Worm (Caenorhabditis elegans): ENCODE results near the gene dnj-25.

dnj-25 gene

DNA sequence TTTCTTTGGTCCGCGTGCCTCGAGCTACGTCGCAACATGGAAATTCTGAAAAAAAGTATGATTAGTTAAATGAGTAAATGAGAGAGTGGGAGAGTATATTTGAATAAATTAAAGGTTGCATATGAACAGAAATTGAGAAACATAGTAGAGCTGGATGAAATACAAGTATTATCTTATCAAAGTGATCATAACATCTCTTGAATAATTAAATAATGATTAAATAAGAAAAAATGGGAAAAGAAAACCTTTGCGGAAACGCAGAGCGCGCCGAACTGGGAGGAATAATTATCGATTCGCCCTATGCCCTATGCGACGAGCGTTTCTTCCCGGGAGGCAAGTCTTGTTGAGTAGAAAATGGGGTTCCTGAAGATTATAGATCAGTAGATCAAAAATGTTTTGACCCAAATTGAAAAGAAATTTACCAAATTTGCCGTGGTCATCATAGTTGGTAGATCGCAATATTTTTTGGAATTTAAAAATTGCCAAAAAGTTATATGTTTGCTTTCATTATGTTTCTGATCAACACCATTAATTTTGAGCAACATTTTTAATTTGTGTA, 54.6 kb downstream of the dnj-25 start, which contains the start of gene F53F8.3:
Gene F53F8.3 (minus strand): TSS at position 51 of the 559 bp plus-strand sequence.
- TF ChIP-seq aly-2 (tag; optimal IDR thresholded peaks at IDR 0.05) (no peak), nhr-111 (GFP tag; optimal IDR thresholded peaks at IDR 0.05) (no peak), dmd-9 (GFP tag; IDR thresholded peaks at IDR 0.05) (no peak), lin-15B (tag; optimal IDR thresholded peaks at IDR 0.05) (no peak), dmd-8 (GFP tag; IDR thresholded peaks at IDR 0.05) (no peak), fos-1 (tag; optimal IDR thresholded peaks at IDR 0.05) (no peak), F37D6.2 (tag; optimal IDR thresholded peaks at IDR 0.05) (no peak), zfp-3 (GFP tag; conservative IDR thresholded peaks at IDR 0.05) (no peak), lin-38 (GFP tag; IDR thresholded peaks at IDR 0.05) (no peak), Y48G9A.11 (GFP tag; IDR thresholded peaks at IDR 0.05) (no peak), daf-19 (GFP tag; conservative IDR thresholded peaks at IDR 0.05) (no peak), dmd-6 (GFP tag; IDR thresholded peaks at IDR 0.05) (no peak), nhr-48 (tag; optimal IDR thresholded peaks at IDR 0.05) (no peak), lin-29 (GFP tag; IDR thresholded peaks at IDR 0.05) (no peak), php-3 (GFP tag; IDR thresholded peaks at IDR 0.05) (no peak), nhr-28 (tag; optimal IDR thresholded peaks at IDR 0.05) (no peak)

ce11 chrV:20685383-20685782, 58.8 kb downstream of the dnj-25 start, which contains the start of gene klf-2:
Gene klf-2 (plus strand): TSS chrV:20685683.
- TF ChIP-seq fos-1 (tag; optimal IDR thresholded peaks at IDR 0.05) (no peak), nhr-237 (tag; optimal IDR thresholded peaks at IDR 0.05) (no peak), nhr-25 (tag; optimal IDR thresholded peaks at IDR 0.05; ENCODE audit: borderline replicate concordance, insufficient read depth) (no peak), lin-15B (tag; optimal IDR thresholded peaks at IDR 0.05) (no peak), daf-12 (tag; optimal IDR thresholded peaks at IDR 0.05) (no peak), ceh-20 (GFP tag; IDR thresholded peaks at IDR 0.05) (no peak), dve-1 (tag; optimal IDR thresholded peaks at IDR 0.05; ENCODE audit: insufficient read depth) (no peak), ztf-11 (tag; optimal IDR thresholded peaks at IDR 0.05) (no peak), duxl-1 (tag; optimal IDR thresholded peaks at IDR 0.05; ENCODE audit: poor library complexity) (no peak), hlh-30 (tag; optimal IDR thresholded peaks at IDR 0.05; ENCODE audit: insufficient read depth) (no peak), nhr-41 (GFP tag; IDR thresholded peaks at IDR 0.05) (no peak)

DNA sequence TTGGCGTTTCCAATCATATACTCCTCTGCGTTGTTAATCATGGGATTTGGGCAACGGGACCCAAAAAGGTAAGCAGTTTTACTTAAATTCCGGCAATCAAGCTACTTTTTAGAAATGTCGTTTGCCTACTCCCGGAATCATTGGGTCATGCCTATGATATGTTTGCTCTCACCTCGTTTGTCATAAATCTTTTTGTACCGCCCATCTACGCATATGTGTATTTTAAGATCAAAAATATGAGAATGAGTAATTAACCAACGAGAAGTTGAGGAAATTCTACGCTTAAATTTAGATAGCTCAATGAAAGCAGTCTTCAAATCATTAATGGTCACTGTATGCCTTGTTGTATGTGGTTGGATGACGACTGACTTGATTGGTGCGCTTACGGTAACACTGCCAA, 61.8 kb downstream of the dnj-25 start:
- TF ChIP-seq lin-1 (GFP tag; IDR thresholded peaks at IDR 0.05) (no peak), unc-62 (GFP tag; optimal IDR thresholded peaks at IDR 0.05 in 1 of 2) (peak in 1 of 2 experiments; percentile 98), unc-62 (tag; optimal IDR thresholded peaks at IDR 0.05) (no peak)

- no peak for TF ChIP-seq F44E2.7 (GFP tag; IDR thresholded peaks at IDR 0.05)
- no peak for TF ChIP-seq lin-1 (GFP tag; IDR thresholded peaks at IDR 0.05)
- no peak for TF ChIP-seq R02D3.7 (tag; optimal IDR thresholded peaks at IDR 0.05)
- TF ChIP-seq Y48G9A.11 (GFP tag; IDR thresholded peaks at IDR 0.05): 0 out of 2 replicates have a peak, but pooled peaks have one; percentile 32
- TF ChIP-seq nhr-41 (GFP tag; IDR thresholded peaks at IDR 0.05): no peak
- no peak for TF ChIP-seq zfp-2 (tag; optimal IDR thresholded peaks at IDR 0.05)
- TF ChIP-seq ZK337.2 (GFP tag; IDR thresholded peaks at IDR 0.05): no peak
- TF ChIP-seq arid-1 (GFP tag; conservative IDR thresholded peaks at IDR 0.05): no peak
- TF ChIP-seq set-16 (GFP tag; IDR thresholded peaks at IDR 0.05): peak; percentile 63
- TF ChIP-seq dmd-9 (GFP tag; IDR thresholded peaks at IDR 0.05): no peak
- TF ChIP-seq ceh-28 (tag; optimal IDR thresholded peaks at IDR 0.05): no peak
- no peak for TF ChIP-seq pqm-1 (tag; optimal IDR thresholded peaks at IDR 0.05)
- no peak for TF ChIP-seq lin-29 (GFP tag; IDR thresholded peaks at IDR 0.05)
Observed at ce11 chrV:20681824-20682223, 62.3 kb downstream of the dnj-25 start.

All from whole organism, L4 larva.